Fruit fly (Drosophila melanogaster): ENCODE results near the gene CG6833.
A peak's percentile ranks its signal among the peaks of the same experiment; 100 is the strongest.

CG6833 gene

dm6 chr3L:14053073-14053643 lies 2.2 kb downstream of the CG6833 start, which contains the start of the genes CG13484 and Frl (continued):
- TF ChIP-seq fd102C (GFP tag; optimal IDR thresholded peaks at IDR 0.05), result no peak
- TF ChIP-seq ci (GFP tag; IDR thresholded peaks at IDR 0.05), result peak; percentile 78
- no peak for TF ChIP-seq Eip74EF (GFP tag; optimal IDR thresholded peaks at IDR 0.05)
- peak; percentile 32; the same call in 1 of the 2 replicates for TF ChIP-seq bowl (GFP tag; IDR thresholded peaks at IDR 0.05)
- peak; percentile 49; the same call in 1 of the 4 replicates for TF ChIP-seq Dll (GFP tag; IDR thresholded peaks at IDR 0.05; ENCODE audit: partially characterized antibody)
- no peak for TF ChIP-seq CG11085 (GFP tag; IDR thresholded peaks at IDR 0.05)
- no peak for TF ChIP-seq danr (GFP tag; IDR thresholded peaks at IDR 0.05)
- no peak for TF ChIP-seq CG17568 (GFP tag; optimal IDR thresholded peaks at IDR 0.05)
- no peak for TF ChIP-seq corto (GFP tag; optimal IDR thresholded peaks at IDR 0.05)
- peak; percentile 77 for TF ChIP-seq pita (GFP tag; optimal IDR thresholded peaks at IDR 0.05)
- no peak for TF ChIP-seq Taf1 (GFP tag; IDR thresholded peaks at IDR 0.05)
- TF ChIP-seq CG7786 (GFP tag; optimal IDR thresholded peaks at IDR 0.05), result no peak
- no peak for TF ChIP-seq CG13123 (GFP tag; optimal IDR thresholded peaks at IDR 0.05)
- no peak for TF ChIP-seq ara (GFP tag; IDR thresholded peaks at IDR 0.05)
- TF ChIP-seq hbn (GFP tag; IDR thresholded peaks at IDR 0.05; ENCODE audit: partially characterized antibody), result no peak
- peak; percentile 64 for TF ChIP-seq CG12769 (tag; optimal IDR thresholded peaks at IDR 0.05)
- no peak for TF ChIP-seq dimm (GFP tag; IDR thresholded peaks at IDR 0.05)
- TF ChIP-seq CG32532 (GFP tag; IDR thresholded peaks at IDR 0.05), result no peak
- TF ChIP-seq shn (GFP tag; optimal IDR thresholded peaks at IDR 0.05), result no peak
- peak; percentile 24 for TF ChIP-seq CG5245 (GFP tag; optimal IDR thresholded peaks at IDR 0.05)
- no peak for TF ChIP-seq CG18011 (GFP tag; optimal IDR thresholded peaks at IDR 0.05)
- TF ChIP-seq CG3407 (GFP tag; optimal IDR thresholded peaks at IDR 0.05), result no peak
- 0 out of 3 replicates have a peak, but pooled peaks have one; percentile 16 for TF ChIP-seq CG34224 (GFP tag; IDR thresholded peaks at IDR 0.05; ENCODE audit: partially characterized antibody)
- no peak for TF ChIP-seq stc (GFP tag; IDR thresholded peaks at IDR 0.05)
- no peak for TF ChIP-seq ato (GFP tag; IDR thresholded peaks at IDR 0.05; ENCODE audit: partially characterized antibody)
- TF ChIP-seq fd3F (GFP tag; optimal IDR thresholded peaks at IDR 0.05), result no peak
- TF ChIP-seq grn (GFP tag; optimal IDR thresholded peaks at IDR 0.05), result no peak
- peak; percentile 55 for TF ChIP-seq exex (tag; optimal IDR thresholded peaks at IDR 0.05)
- TF ChIP-seq Sox100B (GFP tag; optimal IDR thresholded peaks at IDR 0.05), result no peak
- TF ChIP-seq CG5180 (GFP tag; optimal IDR thresholded peaks at IDR 0.05), result peak; percentile 20
- peak; percentile 30 for TF ChIP-seq p53 (GFP tag; optimal IDR thresholded peaks at IDR 0.05)
- TF ChIP-seq Oli (tag; optimal IDR thresholded peaks at IDR 0.05), result no peak
- TF ChIP-seq CG1024 (GFP tag; IDR thresholded peaks at IDR 0.05), result 0 out of 2 replicates have a peak, but pooled peaks have one; percentile 29
- no peak for TF ChIP-seq pum (GFP tag; optimal IDR thresholded peaks at IDR 0.05)
- peak; percentile 26 for TF ChIP-seq CG7928 (GFP tag; optimal IDR thresholded peaks at IDR 0.05)
- TF ChIP-seq ewg (GFP tag; optimal IDR thresholded peaks at IDR 0.05), result peak; percentile 68
- TF ChIP-seq seq (GFP tag; IDR thresholded peaks at IDR 0.05), result no peak
- TF ChIP-seq ac (GFP tag; optimal IDR thresholded peaks at IDR 0.05), result no peak
- no peak for TF ChIP-seq CG18476 (GFP tag; optimal IDR thresholded peaks at IDR 0.05)
- peak; percentile 51 for TF ChIP-seq gsb-n (tag; optimal IDR thresholded peaks at IDR 0.05)
- TF ChIP-seq tap (tag; optimal IDR thresholded peaks at IDR 0.05), result no peak
- peak; percentile 29; the same call in 1 of the 2 replicates for TF ChIP-seq ssp (GFP tag; IDR thresholded peaks at IDR 0.05)
- peak; percentile 70 for TF ChIP-seq CG32772 (GFP tag; IDR thresholded peaks at IDR 0.05)
- no peak for TF ChIP-seq CG8944 (GFP tag; optimal IDR thresholded peaks at IDR 0.05)
- TF ChIP-seq Atf-2 (GFP tag; optimal IDR thresholded peaks at IDR 0.05), result no peak
- no peak for TF ChIP-seq CG12236 (GFP tag; optimal IDR thresholded peaks at IDR 0.05)
- TF ChIP-seq ttk (GFP tag; IDR thresholded peaks at IDR 0.05), result no peak
- no peak for TF ChIP-seq ap (GFP tag; IDR thresholded peaks at IDR 0.05)
- TF ChIP-seq Adf1 (GFP tag; IDR thresholded peaks at IDR 0.05), result 0 out of 2 replicates have a peak, but pooled peaks have one; percentile 9
- TF ChIP-seq Pdp1 (GFP tag; optimal IDR thresholded peaks at IDR 0.05), result peak in 1 of 2 experiments; percentile 71

Data from whole organism, embryonic.